Fruit fly (Drosophila melanogaster) ovary, adult (tissue): Measurements from ENCODE around the gene CG5177.

Experiments
- CG17801 ChIP-seq: fragments of 200-800 bp; optimal IDR thresholded peaks from 2 replicates; lab custom pipeline; 2019; ENCODE audit warnings: missing biosample characterization, mild to moderate bottlenecking, missing genetic modification characterization, moderate library complexity; ENCODE audit not compliant: partially characterized antibody

The CG5177 gene

dm6 chr2L:7440458-7441018 is 35.5 kb downstream of the CG5177 start:
- TF ChIP-seq CG17801 (GFP tag; lab: Kevin White, UChicago): no peak

- no peak for TF ChIP-seq CG17801 (GFP tag; lab: Kevin White, UChicago)
Observed at dm6 chr2L:7442106-7442505, 37.1 kb downstream of the CG5177 start.

dm6 chr2L:7442929-7443328 is 37.9 kb downstream of the CG5177 start:
- TF ChIP-seq CG17801 (GFP tag; lab: Kevin White, UChicago): no peak

dm6 chr2L:7447820-7448219 is 42.8 kb downstream of the CG5177 start:
- TF ChIP-seq CG17801 (GFP tag; lab: Kevin White, UChicago): no peak

dm6 chr2L:7448371-7448770 is 43.3 kb downstream of the CG5177 start:
- TF ChIP-seq CG17801 (GFP tag; lab: Kevin White, UChicago): no peak

dm6 chr2L:7450966-7451365 is 45.9 kb downstream of the CG5177 start, which contains the start of gene santa-maria:
santa-maria (minus strand) TSS chr2L:7451244.
- no peak for TF ChIP-seq CG17801 (GFP tag; lab: Kevin White, UChicago)

- TF ChIP-seq CG17801 (GFP tag; lab: Kevin White, UChicago): no peak
Observed at dm6 chr2L:7452093-7452492, 47.1 kb downstream of the CG5177 start.

- no peak for TF ChIP-seq CG17801 (GFP tag; lab: Kevin White, UChicago)
Observed at dm6 chr2L:7454112-7454511, 49.1 kb downstream of the CG5177 start, which contains the start of gene Gr28a. Gr28a (minus strand) TSS chr2L:7454212.
